Fruit fly (Drosophila melanogaster) whole organism, pupa: ENCODE measurements around the gene Tbca.

Experiments
- CG10348 ChIP-seq: fragments of 200-800 bp; sonication (Bioruptor generic); IDR thresholded peaks from 2 replicates; pipeline ENCODE4 v1.3.6; 2022; ENCODE audit warnings: missing biosample characterization, missing genetic modification characterization
- CG12605 ChIP-seq: fragments of 200-800 bp; sonication (Bioruptor generic); IDR thresholded peaks from 2 replicates; pipeline ENCODE4 v1.3.6; 2022; ENCODE audit warnings: missing biosample characterization, missing genetic modification characterization
- CG13204 ChIP-seq: fragments of 200-800 bp; sonication (Bioruptor generic); optimal IDR thresholded peaks from 2 replicates; lab custom pipeline; 2018; ENCODE audit warnings: missing biosample characterization, mild to moderate bottlenecking, missing genetic modification characterization, moderate library complexity
- CG14655 ChIP-seq: fragments of 200-800 bp; sonication (Bioruptor generic); optimal IDR thresholded peaks from 3 replicates; lab custom pipeline; 2017; ENCODE audit warnings: mild to moderate bottlenecking, missing biosample characterization, missing genetic modification reagents, missing genetic modification characterization
- CG15710 ChIP-seq: fragments of 200-800 bp; sonication (Bioruptor generic); optimal IDR thresholded peaks from 2 replicates; lab custom pipeline; 2018; ENCODE audit warnings: missing biosample characterization, mild to moderate bottlenecking, missing genetic modification characterization, moderate library complexity
- CG17806 ChIP-seq: fragments of 200-800 bp; sonication (Bioruptor generic); optimal IDR thresholded peaks from 2 replicates; lab custom pipeline; 2018; ENCODE audit warnings: missing biosample characterization, mild to moderate bottlenecking, missing genetic modification characterization, moderate library complexity
- CG32121 ChIP-seq: fragments of 200-800 bp; sonication (Bioruptor generic); IDR thresholded peaks from 2 replicates; pipeline ENCODE4 v1.3.6; 2022; ENCODE audit warnings: missing biosample characterization, missing genetic modification characterization
- CG34367 ChIP-seq: fragments of 200-800 bp; sonication (Bioruptor generic); optimal IDR thresholded peaks from 2 replicates; lab custom pipeline; 2018; ENCODE audit warnings: missing biosample characterization, mild to moderate bottlenecking, missing genetic modification characterization
- CG4496 ChIP-seq: fragments of 200-800 bp; sonication (Bioruptor generic); IDR thresholded peaks from 3 replicates; pipeline ENCODE4 v1.3.6; 2022; ENCODE audit warnings: missing biosample characterization, missing genetic modification characterization
- CG8159 ChIP-seq: fragments of 200-800 bp; sonication (Bioruptor generic); optimal IDR thresholded peaks from 3 replicates; lab custom pipeline; 2018; ENCODE audit warnings: missing biosample characterization, mild to moderate bottlenecking, missing genetic modification characterization, moderate library complexity
- CG8301 ChIP-seq: fragments of 200-800 bp; sonication (Bioruptor generic); optimal IDR thresholded peaks from 2 replicates; lab custom pipeline; 2018; ENCODE audit warnings: missing biosample characterization, mild to moderate bottlenecking, missing genetic modification characterization
- CG9948 ChIP-seq: fragments of 200-800 bp; sonication (Bioruptor generic); optimal IDR thresholded peaks from 2 replicates; lab custom pipeline; 2018; ENCODE audit warnings: missing biosample characterization, mild to moderate bottlenecking, missing genetic modification characterization, moderate library complexity
- D1 ChIP-seq: fragments of 200-800 bp; sonication (Bioruptor generic); optimal IDR thresholded peaks from 2 replicates; lab custom pipeline; 2018; ENCODE audit warnings: missing biosample characterization, mild to moderate bottlenecking, missing genetic modification characterization, moderate library complexity
- EcR ChIP-seq: fragments of 200-800 bp; sonication (Bioruptor generic); optimal IDR thresholded peaks from 3 replicates; lab custom pipeline; 2019; ENCODE audit warnings: missing biosample characterization, missing genetic modification characterization, mild to moderate bottlenecking, moderate library complexity, missing genetic modification reagents
- Ets98B ChIP-seq: fragments of 200-800 bp; sonication (Bioruptor generic); IDR thresholded peaks from 2 replicates; pipeline ENCODE4 v1.3.6; 2022; ENCODE audit warnings: missing biosample characterization, missing genetic modification characterization
- Pif1A ChIP-seq: fragments of 200-800 bp; sonication (Bioruptor generic); optimal IDR thresholded peaks from 3 replicates; lab custom pipeline; 2016; ENCODE audit warnings: missing biosample characterization, missing genetic modification characterization
- Pif1B ChIP-seq: fragments of 200-800 bp; sonication (Bioruptor generic); optimal IDR thresholded peaks from 3 replicates; lab custom pipeline; 2016; ENCODE audit warnings: missing biosample characterization, missing genetic modification characterization
- Snoo ChIP-seq: fragments of 200-800 bp; sonication (Bioruptor generic); optimal IDR thresholded peaks from 3 replicates; lab custom pipeline; 2017; ENCODE audit warnings: missing biosample characterization, mild to moderate bottlenecking, missing genetic modification characterization, inconsistent platforms
- fd96Ca ChIP-seq: fragments of 200-800 bp; sonication (Bioruptor generic); IDR thresholded peaks from 3 replicates; pipeline ENCODE4 v1.3.6; 2022; ENCODE audit warnings: missing biosample characterization, missing genetic modification characterization
- gl ChIP-seq: fragments of 200-800 bp; sonication (Bioruptor generic); optimal IDR thresholded peaks from 2 replicates; lab custom pipeline; 2018; ENCODE audit warnings: missing biosample characterization, mild to moderate bottlenecking, missing genetic modification characterization
- rn ChIP-seq: fragments of 200-800 bp; sonication (Bioruptor generic); IDR thresholded peaks from 2 replicates; pipeline ENCODE4 v1.3.6; 2022; ENCODE audit warnings: missing biosample characterization, missing genetic modification characterization

Gene Tbca

dm6 chr3R:31771790-31772576 is 28.7 kb downstream of the Tbca start, which contains the start of the genes betaGlu and sip3:
betaGlu (minus strand) TSS chr3R:31771848.
sip3 (plus strand) TSS chr3R:31772219.
- TF ChIP-seq Pif1B (GFP tag; lab: Kevin White, UChicago) (peak; percentile 5), CG9948 (tag; lab: Kevin White, UChicago) (no peak)

- TF ChIP-seq CG8159, result peak; percentile 79
- TF ChIP-seq CG14655 (GFP tag; lab: Kevin White, UChicago), result no peak
- no peak for TF ChIP-seq Pif1A (GFP tag; lab: Kevin White, UChicago)
- no peak for TF ChIP-seq CG10348
- TF ChIP-seq D1 (tag; lab: Kevin White, UChicago), result no peak
- peak; percentile 76 for TF ChIP-seq CG32121
- TF ChIP-seq rn (GFP tag; lab: Robert Waterston, UW), result peak; percentile 22; the same call in 1 of the 2 replicates
- no peak for TF ChIP-seq EcR (GFP tag; lab: Kevin White, UChicago)
- no peak for TF ChIP-seq fd96Ca (GFP tag; lab: Robert Waterston, UW)
- TF ChIP-seq CG34367 (tag; lab: Kevin White, UChicago), result peak; percentile 55
- peak; percentile 53 for TF ChIP-seq Snoo (tag; lab: Kevin White, UChicago)
- TF ChIP-seq Pif1B (GFP tag; lab: Kevin White, UChicago), result no peak
- no peak for TF ChIP-seq CG13204 (GFP tag; lab: Kevin White, UChicago)
- TF ChIP-seq CG15710 (tag; lab: Kevin White, UChicago), result peak; percentile 65
- peak; percentile 51; the same call in 1 of the 2 replicates for TF ChIP-seq Ets98B (GFP tag; lab: Robert Waterston, UW)
- TF ChIP-seq CG4496 (GFP tag; lab: Robert Waterston, UW), result peak; percentile 70
- TF ChIP-seq gl (tag; lab: Kevin White, UChicago), result no peak
- peak; percentile 67 for TF ChIP-seq CG17806
- no peak for TF ChIP-seq CG8301
- no peak for TF ChIP-seq CG9948 (tag; lab: Kevin White, UChicago)
- TF ChIP-seq CG12605 (GFP tag; lab: Robert Waterston, UW), result peak; percentile 53; the same call in 1 of the 2 replicates
Observed at dm6 chr3R:31776583-31777362, 33.5 kb downstream of the Tbca start, which contains the start of the genes CG2126 and faf. CG2126 (minus strand) TSS chr3R:31776652. faf (plus strand) TSS chr3R:31777020.

dm6 chr3R:31777482-31778165 is 34.3 kb downstream of the Tbca start:
- TF ChIP-seq CG34367 (tag; lab: Kevin White, UChicago), result no peak
